Worm (Caenorhabditis elegans): ENCODE results near the gene B0303.7.
A peak's percentile ranks its signal among the peaks of the same experiment; 100 is the strongest.

B0303.7 gene

ce11 chrIII:8650235-8650817 lies 43.1 kb upstream of the B0303.7 start, which contains the start of gene flp-23 (continued):
- TF ChIP-seq lin-35 (GFP tag; optimal IDR thresholded peaks at IDR 0.05): peak; percentile 2 to 36
- no peak for TF ChIP-seq ceh-8 (GFP tag; optimal IDR thresholded peaks at IDR 0.05)
- no peak for TF ChIP-seq nhr-19 (GFP tag; conservative IDR thresholded peaks at IDR 0.05)
- peak; percentile 48 for TF ChIP-seq swsn-7 (tag; optimal IDR thresholded peaks at IDR 0.05)
- TF ChIP-seq lir-3 (tag; optimal IDR thresholded peaks at IDR 0.05; ENCODE audit: poor library complexity): peak; percentile 17
- TF ChIP-seq pqm-1 (tag; optimal IDR thresholded peaks at IDR 0.05): no peak
- no peak for TF ChIP-seq hlh-4 (tag; optimal IDR thresholded peaks at IDR 0.05)
- no peak for TF ChIP-seq mef-2 (tag; optimal IDR thresholded peaks at IDR 0.05)
- TF ChIP-seq skn-1 (tag; optimal IDR thresholded peaks at IDR 0.05): peak; percentile 36
- TF ChIP-seq nhr-28 (tag; optimal IDR thresholded peaks at IDR 0.05): no peak
- TF ChIP-seq mdl-1 (tag; optimal IDR thresholded peaks at IDR 0.05): peak in 1 of 2 experiments; percentile 23
- peak; percentile 22 for TF ChIP-seq nhr-90 (tag; optimal IDR thresholded peaks at IDR 0.05; ENCODE audit: poor library complexity)
- TF ChIP-seq nhr-85 (tag): no peak

DNA sequence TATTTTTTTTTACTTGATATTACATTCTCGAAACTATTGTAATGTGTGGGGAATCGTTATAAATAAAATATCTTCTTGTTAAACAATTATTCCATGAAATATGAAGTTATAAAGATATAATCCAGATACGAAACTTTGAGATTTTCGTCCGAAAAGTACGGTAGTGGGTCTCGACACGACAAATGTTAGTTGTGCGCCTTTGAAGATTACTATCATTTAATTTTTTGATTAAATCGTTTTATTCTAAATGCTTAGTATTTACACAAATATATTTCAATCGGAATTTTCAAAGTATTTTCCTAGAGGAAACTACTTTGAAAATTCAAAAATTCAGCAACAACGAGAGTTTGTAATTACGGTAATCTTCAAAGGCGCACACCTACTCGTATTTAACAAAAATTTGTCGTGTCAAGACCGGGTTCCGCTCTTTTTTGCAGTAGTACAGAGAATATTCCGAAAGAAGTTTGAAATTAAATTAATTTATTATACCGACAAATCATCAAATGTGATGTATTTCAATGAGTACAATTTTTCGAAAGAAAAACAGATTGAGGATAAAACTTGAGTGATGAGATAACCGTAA lies 41.2 kb upstream of the B0303.7 start:
- TF ChIP-seq swsn-7 (tag; optimal IDR thresholded peaks at IDR 0.05): no peak
- no peak for TF ChIP-seq aly-2 (tag; optimal IDR thresholded peaks at IDR 0.05)
- TF ChIP-seq egl-13 (tag; optimal IDR thresholded peaks at IDR 0.05): no peak
- no peak for TF ChIP-seq hpl-2 (GFP tag; optimal IDR thresholded peaks at IDR 0.05)
- TF ChIP-seq unc-86 (tag; optimal IDR thresholded peaks at IDR 0.05): no peak
- 0 out of 2 replicates have a peak, but pooled peaks have one; percentile 31 for TF ChIP-seq ceh-88 (GFP tag; IDR thresholded peaks at IDR 0.05)
- TF ChIP-seq nhr-237 (tag; optimal IDR thresholded peaks at IDR 0.05): no peak
- TF ChIP-seq pax-3 (tag; optimal IDR thresholded peaks at IDR 0.05): no peak
- TF ChIP-seq snpc-4 (tag; optimal IDR thresholded peaks at IDR 0.05): no peak
- TF ChIP-seq nhr-47 (tag; optimal IDR thresholded peaks at IDR 0.05): no peak
- TF ChIP-seq lin-39 (tag; optimal IDR thresholded peaks at IDR 0.05): no peak
- TF ChIP-seq aha-1 (tag; optimal IDR thresholded peaks at IDR 0.05): no peak
- TF ChIP-seq lir-3 (tag; optimal IDR thresholded peaks at IDR 0.05; ENCODE audit: poor library complexity): no peak
- no peak for TF ChIP-seq tlp-1 (tag; optimal IDR thresholded peaks at IDR 0.05)
- TF ChIP-seq elt-2 (tag; optimal IDR thresholded peaks at IDR 0.05): peak; percentile 3
- no peak for TF ChIP-seq dpl-1 (GFP tag; optimal IDR thresholded peaks at IDR 0.05)
- no peak for TF ChIP-seq lin-13 (GFP tag; optimal IDR thresholded peaks at IDR 0.05)
- no peak for TF ChIP-seq C34B4.2 (tag; optimal IDR thresholded peaks at IDR 0.05)
- no peak for TF ChIP-seq ceh-82 (tag; optimal IDR thresholded peaks at IDR 0.05)
- no peak for TF ChIP-seq fkh-8 (tag; optimal IDR thresholded peaks at IDR 0.05)
- TF ChIP-seq ets-5 (GFP tag; IDR thresholded peaks at IDR 0.05): no peak
- TF ChIP-seq elt-3 (tag; optimal IDR thresholded peaks at IDR 0.05): no peak
- TF ChIP-seq fkh-4 (tag; optimal IDR thresholded peaks at IDR 0.05; ENCODE audit: borderline replicate concordance): no peak
- no peak for TF ChIP-seq unc-30 (tag; optimal IDR thresholded peaks at IDR 0.05)
- TF ChIP-seq mef-2 (tag; optimal IDR thresholded peaks at IDR 0.05): no peak
- TF ChIP-seq grh-1 (GFP tag; IDR thresholded peaks at IDR 0.05): no peak
- TF ChIP-seq rnt-1 (tag; optimal IDR thresholded peaks at IDR 0.05): no peak
- TF ChIP-seq tbx-2 (tag; optimal IDR thresholded peaks at IDR 0.05): peak; percentile 13
- TF ChIP-seq mab-9 (GFP tag; IDR thresholded peaks at IDR 0.05): no peak
- no peak for TF ChIP-seq pqm-1 (tag; optimal IDR thresholded peaks at IDR 0.05)
- TF ChIP-seq alr-1 (tag; optimal IDR thresholded peaks at IDR 0.05; ENCODE audit: borderline replicate concordance): no peak
- no peak for TF ChIP-seq efl-1 (optimal IDR thresholded peaks at IDR 0.05)
- TF ChIP-seq efl-1 (GFP tag; optimal IDR thresholded peaks at IDR 0.05 in 1 of 2): no peak
- no peak for TF ChIP-seq ceh-90 (tag; optimal IDR thresholded peaks at IDR 0.05)
- no peak for TF ChIP-seq C16A3.4 (tag; optimal IDR thresholded peaks at IDR 0.05)
- TF ChIP-seq nhr-20 (tag; optimal IDR thresholded peaks at IDR 0.05): peak; percentile 0
- no peak for TF ChIP-seq lin-15B (tag; optimal IDR thresholded peaks at IDR 0.05)
- TF ChIP-seq nhr-11 (tag; optimal IDR thresholded peaks at IDR 0.05): no peak
- TF ChIP-seq hlh-4 (tag; optimal IDR thresholded peaks at IDR 0.05): no peak
- TF ChIP-seq lin-14 (GFP tag; optimal IDR thresholded peaks at IDR 0.05): no peak
- no peak for TF ChIP-seq irx-1 (tag; optimal IDR thresholded peaks at IDR 0.05)
- TF ChIP-seq nhr-71 (tag; optimal IDR thresholded peaks at IDR 0.05): no peak
